Worm (Caenorhabditis elegans) whole organism, young adult: Measurements from ENCODE around the gene Y67D8C.6.

Experiments
- B0019.2 ChIP-seq: fragments of 200-800 bp; sonication (Bioruptor generic); conservative IDR thresholded peaks from 2 replicates; pipeline ENCODE4 v1.3.6; 2022; ENCODE audit warnings: missing genetic modification reagents, missing genetic modification characterization, missing compliant biosample characterization
- B0035.1 ChIP-seq: sonication (generic microtip); optimal IDR thresholded peaks from 2 replicates; lab custom pipeline; 2016; ENCODE audit warnings: missing genetic modification characterization, mild to moderate bottlenecking, missing compliant biosample characterization, missing genotype, missing genetic modification reagents
- B0261.1 ChIP-seq: sonication (generic microtip); optimal IDR thresholded peaks from 2 replicates; lab custom pipeline; 2016; ENCODE audit warnings: mild to moderate bottlenecking, missing genetic modification characterization, moderate library complexity, missing compliant biosample characterization
- F33H1.4 ChIP-seq: fragments of 200-800 bp; sonication (Bioruptor generic); IDR thresholded peaks from 2 replicates; pipeline ENCODE4 v1.3.6; 2022; ENCODE audit warnings: missing genetic modification reagents, missing genetic modification characterization, missing compliant biosample characterization
- F37B4.10 ChIP-seq: fragments of 200-800 bp; sonication (Bioruptor generic); IDR thresholded peaks from 2 replicates; pipeline ENCODE4 v1.3.6; 2022; ENCODE audit warnings: missing genetic modification characterization, missing compliant biosample characterization
- F39B2.1 ChIP-seq: fragments of 200-800 bp; sonication (Bioruptor generic); IDR thresholded peaks from 2 replicates; pipeline ENCODE4 v1.3.6; 2022; ENCODE audit warnings: missing genetic modification reagents, missing genetic modification characterization, missing compliant biosample characterization
- F52B5.7 ChIP-seq: sonication (generic microtip); optimal IDR thresholded peaks from 2 replicates; lab custom pipeline; 2016; ENCODE audit warnings: mild to moderate bottlenecking, missing genetic modification characterization, missing compliant biosample characterization
- F57A8.1 ChIP-seq: fragments of 200-800 bp; sonication (Bioruptor generic); optimal IDR thresholded peaks from 2 replicates; lab custom pipeline; 2018; ENCODE audit warnings: mild to moderate bottlenecking, missing genetic modification characterization, moderate library complexity, missing compliant biosample characterization
- K11D2.4 ChIP-seq: fragments of 200-800 bp; sonication (Bioruptor generic); IDR thresholded peaks from 2 replicates; pipeline ENCODE4 v1.3.6; 2022; ENCODE audit warnings: missing genetic modification reagents, missing genetic modification characterization, missing compliant biosample characterization
- T07F8.4 ChIP-seq: sonication (generic microtip); optimal IDR thresholded peaks from 2 replicates; lab custom pipeline; 2016; ENCODE audit warnings: mild to moderate bottlenecking, missing genetic modification characterization, moderate library complexity, missing compliant biosample characterization
- T26A5.8 ChIP-seq: sonication (generic microtip); optimal IDR thresholded peaks from 2 replicates; lab custom pipeline; 2016; ENCODE audit warnings: missing genetic modification characterization, missing compliant biosample characterization
- Y53F4B.3 ChIP-seq: fragments of 200-800 bp; sonication (Bioruptor generic); IDR thresholded peaks from 2 replicates; pipeline ENCODE4 v1.3.6; 2022; ENCODE audit warnings: missing genetic modification reagents, missing genetic modification characterization, missing compliant biosample characterization
- aptf-2 ChIP-seq: fragments of 200-800 bp; sonication (Bioruptor generic); conservative IDR thresholded peaks from 2 replicates; pipeline ENCODE4 v1.3.6; 2022; ENCODE audit warnings: missing genetic modification reagents, missing genetic modification characterization, missing compliant biosample characterization
- atf-7 ChIP-seq: sonication (generic microtip); optimal IDR thresholded peaks from 2 replicates; lab custom pipeline; 2017; ENCODE audit warnings: mild to moderate bottlenecking, missing genetic modification characterization, missing compliant biosample characterization
- attf-5 ChIP-seq: fragments of 200-800 bp; sonication (Bioruptor generic); optimal IDR thresholded peaks from 2 replicates; lab custom pipeline; 2018; ENCODE audit warnings: mild to moderate bottlenecking, missing genetic modification characterization, missing compliant biosample characterization
- cebp-1 ChIP-seq, 2 experiments: fragments of 200-800 bp in 1 of 2; sonication (Bioruptor generic) in 1 of 2; sonication (generic microtip) in 1 of 2; IDR thresholded peaks in 1 of 2; optimal IDR thresholded peaks in 1 of 2; 2 replicates each; pipeline versions ENCODE4 v1.3.6 to Lab custom; 2017 to 2022; ENCODE audit warnings: missing compliant biosample characterization in 2 of 2, missing genetic modification characterization in 2 of 2, mild to moderate bottlenecking in 1 of 2, missing genetic modification reagents in 1 of 2, moderate library complexity in 1 of 2
- chd-7 ChIP-seq: sonication (generic microtip); optimal IDR thresholded peaks from 2 replicates; lab custom pipeline; 2016; ENCODE audit warnings: mild to moderate bottlenecking, missing genetic modification characterization, moderate library complexity, missing compliant biosample characterization
- die-1 ChIP-seq: sonication (generic microtip); optimal IDR thresholded peaks from 2 replicates; lab custom pipeline; 2016; ENCODE audit warnings: missing genotype, mild to moderate bottlenecking, missing genetic modification characterization, missing compliant biosample characterization
- efl-1 ChIP-seq: fragments of 150-350 bp; optimal IDR thresholded peaks from 2 replicates; lab custom pipeline; 2014; ENCODE audit warnings: missing biosample characterization, missing genetic modification reagents, missing genetic modification characterization
- egrh-3 ChIP-seq: fragments of 200-800 bp; sonication (Bioruptor generic); IDR thresholded peaks from 2 replicates; pipeline ENCODE4 v1.3.6; 2022; ENCODE audit warnings: missing genetic modification reagents, missing genetic modification characterization, missing compliant biosample characterization
- ekl-4 ChIP-seq: fragments of 200-800 bp; sonication (Bioruptor generic); IDR thresholded peaks from 2 replicates; pipeline ENCODE4 v1.3.6; 2022; ENCODE audit warnings: missing genetic modification reagents, missing genetic modification characterization, missing compliant biosample characterization
- hlh-12 ChIP-seq: sonication (generic microtip); optimal IDR thresholded peaks from 2 replicates; lab custom pipeline; 2016; ENCODE audit warnings: missing genetic modification characterization, missing compliant biosample characterization
- hmg-1.2 ChIP-seq: fragments of 200-800 bp; sonication (Bioruptor generic); IDR thresholded peaks from 2 replicates; pipeline ENCODE4 v1.3.6; 2022; ENCODE audit warnings: missing genetic modification reagents, missing genetic modification characterization, missing compliant biosample characterization
- let-607 ChIP-seq, 2 experiments: fragments of 200-800 bp in 1 of 2; sonication (Bioruptor generic) in 1 of 2; sonication (generic microtip) in 1 of 2; optimal IDR thresholded peaks; 2 replicates each; lab custom pipeline; 2016 to 2018; ENCODE audit warnings: mild to moderate bottlenecking in 2 of 2, missing compliant biosample characterization in 2 of 2, missing genetic modification characterization in 2 of 2, moderate library complexity in 2 of 2, missing genotype in 1 of 2
- lir-1 ChIP-seq: fragments of 200-800 bp; sonication (Bioruptor generic); conservative IDR thresholded peaks from 2 replicates; pipeline ENCODE4 v1.3.6; 2022; ENCODE audit warnings: missing genetic modification reagents, missing genetic modification characterization, missing compliant biosample characterization
- lsl-1 ChIP-seq: fragments of 200-800 bp; sonication (Bioruptor generic); optimal IDR thresholded peaks from 2 replicates; lab custom pipeline; 2018; ENCODE audit warnings: mild to moderate bottlenecking, missing genetic modification characterization, moderate library complexity, missing compliant biosample characterization
- madf-3 ChIP-seq: fragments of 200-800 bp; sonication (Bioruptor generic); IDR thresholded peaks from 2 replicates; pipeline ENCODE4 v1.3.6; 2022; ENCODE audit warnings: missing genetic modification reagents, missing genetic modification characterization, missing compliant biosample characterization
- mcd-1 ChIP-seq: fragments of 200-800 bp; sonication (Bioruptor generic); IDR thresholded peaks from 2 replicates; pipeline ENCODE4 v1.3.6; 2022; ENCODE audit warnings: missing genetic modification reagents, missing genetic modification characterization, missing compliant biosample characterization
- mxl-1 ChIP-seq: sonication (generic microtip); optimal IDR thresholded peaks from 2 replicates; lab custom pipeline; 2016; ENCODE audit warnings: missing genetic modification characterization, missing compliant biosample characterization
- nfyb-1 ChIP-seq: fragments of 200-800 bp; sonication (Bioruptor generic); IDR thresholded peaks from 2 replicates; pipeline ENCODE4 v1.3.6; 2022; ENCODE audit warnings: missing genetic modification reagents, missing genetic modification characterization, missing compliant biosample characterization
- nhr-120 ChIP-seq: fragments of 200-800 bp; sonication (Bioruptor generic); IDR thresholded peaks from 2 replicates; pipeline ENCODE4 v1.3.6; 2022; ENCODE audit warnings: missing genetic modification characterization, missing compliant biosample characterization
- pha-4 ChIP-seq: fragments of 150-350 bp; sonication (generic microtip); optimal IDR thresholded peaks from 2 replicates; lab custom pipeline; 2014; ENCODE audit warnings: missing biosample characterization, missing genetic modification reagents, missing genetic modification characterization
- sdz-38 ChIP-seq: sonication (generic microtip); optimal IDR thresholded peaks from 2 replicates; lab custom pipeline; 2016; ENCODE audit warnings: missing genotype, missing genetic modification characterization, missing compliant biosample characterization
- sea-2 ChIP-seq: fragments of 200-800 bp; sonication (Bioruptor generic); IDR thresholded peaks from 2 replicates; pipeline ENCODE4 v1.3.6; 2022; ENCODE audit warnings: missing genetic modification characterization, missing compliant biosample characterization
- snpc-3.4 ChIP-seq: sonication (generic microtip); optimal IDR thresholded peaks from 2 replicates; lab custom pipeline; 2017; ENCODE audit warnings: missing genetic modification characterization, mild to moderate bottlenecking, missing compliant biosample characterization, antibody characterized with exemption, moderate library complexity, missing genotype, missing genetic modification reagents
- sptf-2 ChIP-seq: fragments of 200-800 bp; sonication (Bioruptor generic); optimal IDR thresholded peaks from 2 replicates; lab custom pipeline; 2018; ENCODE audit warnings: mild to moderate bottlenecking, missing genetic modification characterization, missing compliant biosample characterization
- unc-62 ChIP-seq: fragments of 150-350 bp; optimal IDR thresholded peaks from 2 replicates; lab custom pipeline; 2014; ENCODE audit warnings: missing biosample characterization, missing genetic modification reagents, missing genetic modification characterization
- zfh-2 ChIP-seq: fragments of 200-800 bp; sonication (Bioruptor generic); conservative IDR thresholded peaks from 2 replicates; pipeline ENCODE4 v1.3.6; 2022; ENCODE audit warnings: missing genetic modification reagents, missing genetic modification characterization, missing compliant biosample characterization
- ztf-18 ChIP-seq: sonication (generic microtip); optimal IDR thresholded peaks from 2 replicates; lab custom pipeline; 2016; ENCODE audit warnings: missing genotype, mild to moderate bottlenecking, missing genetic modification characterization, missing compliant biosample characterization
- ztf-28 ChIP-seq: fragments of 200-800 bp; sonication (Bioruptor generic); IDR thresholded peaks from 2 replicates; pipeline ENCODE4 v1.3.6; 2022; ENCODE audit warnings: missing genetic modification reagents, missing genetic modification characterization, missing compliant biosample characterization

The Y67D8C.6 gene

ce11 chrIV:3062936-3063439 lies at the start of gene Y67D8C.6:
Gene Y67D8C.6, minus strand, starts transcription at chrIV:3063389.
- no peak for TF ChIP-seq ztf-28 (GFP tag; lab: Robert Waterston, UW)
- TF ChIP-seq B0019.2 (GFP tag; lab: Robert Waterston, UW): no peak
- TF ChIP-seq aptf-2: no peak
- peak; percentile 84 for TF ChIP-seq zfh-2 (GFP tag; lab: Robert Waterston, UW)
- TF ChIP-seq Y53F4B.3 (GFP tag; lab: Robert Waterston, UW): no peak
- 0 out of 2 replicates have a peak, but pooled peaks have one; percentile 19 for TF ChIP-seq mcd-1 (GFP tag; lab: Robert Waterston, UW)
- TF ChIP-seq T07F8.4 (tag; lab: Kevin White, UChicago): no peak
- peak; percentile 72; the same call in 1 of the 2 replicates for TF ChIP-seq egrh-3 (GFP tag; lab: Robert Waterston, UW)

ce11 chrIV:3101208-3101607 lies 38.0 kb upstream of the Y67D8C.6 start:
- TF ChIP-seq pha-4 (tag; lab: Kevin White, UChicago) (no peak), sea-2 (GFP tag; lab: Robert Waterston, UW) (no peak), B0035.1 (tag; lab: Kevin White, UChicago) (no peak), T26A5.8 (tag; lab: Kevin White, UChicago) (no peak), atf-7 (tag; lab: Kevin White, UChicago) (no peak), sdz-38 (tag; lab: Kevin White, UChicago) (no peak), K11D2.4 (GFP tag; lab: Robert Waterston, UW) (no peak), F52B5.7 (tag; lab: Kevin White, UChicago) (no peak), F33H1.4 (no peak), cebp-1 (GFP tag; IDR thresholded peaks at IDR 0.05; lab: Robert Waterston, UW) (no peak), cebp-1 (tag; optimal IDR thresholded peaks at IDR 0.05; lab: Kevin White, UChicago) (no peak)
- TF ChIP-seq, all 124 proteins: peak for 0

ce11 chrIV:3097019-3097418 lies 33.8 kb upstream of the Y67D8C.6 start:
- peak; percentile 56; the same call in 1 of the 2 replicates for TF ChIP-seq hmg-1.2 (GFP tag; lab: Robert Waterston, UW)
- TF ChIP-seq ekl-4 (GFP tag; lab: Robert Waterston, UW): no peak
- no peak for TF ChIP-seq ztf-18 (tag; lab: Kevin White, UChicago)

- TF ChIP-seq mxl-1: no peak
- no peak for TF ChIP-seq B0261.1 (tag; lab: Kevin White, UChicago)
Observed at ce11 chrIV:3095995-3096544, 32.9 kb upstream of the Y67D8C.6 start.

DNA sequence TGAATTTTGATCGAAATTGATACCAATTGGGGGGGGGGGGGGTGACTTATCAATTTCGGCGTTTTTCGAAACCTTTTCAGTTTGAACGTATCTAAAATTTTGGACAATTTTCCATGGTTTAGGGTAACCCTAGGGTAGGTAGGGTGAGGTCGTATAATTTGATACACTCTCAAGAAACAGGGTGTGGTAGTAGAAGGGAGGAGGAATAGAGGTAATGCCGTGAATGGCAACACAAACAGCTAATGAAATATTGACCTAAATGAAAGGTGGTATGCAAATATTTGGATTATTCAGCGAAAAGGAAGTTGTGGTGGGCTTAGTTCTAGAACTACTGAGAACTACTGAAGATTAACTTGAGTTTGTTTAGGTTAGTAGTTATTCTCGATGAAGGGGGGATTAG lies 29.8 kb upstream of the Y67D8C.6 start:
- TF ChIP-seq pha-4 (tag; lab: Kevin White, UChicago) (no peak), hlh-12 (no peak), die-1 (tag; lab: Kevin White, UChicago) (no peak), efl-1 (GFP tag; lab: Kevin White, UChicago) (no peak), attf-5 (GFP tag; lab: Kevin White, UChicago) (no peak), nhr-120 (GFP tag; lab: Robert Waterston, UW) (no peak), nfyb-1 (no peak), F57A8.1 (GFP tag; lab: Kevin White, UChicago) (no peak), ztf-28 (GFP tag; lab: Robert Waterston, UW) (no peak), snpc-3.4 (tag; lab: Kevin White, UChicago) (no peak), madf-3 (GFP tag; lab: Robert Waterston, UW) (no peak), F39B2.1 (GFP tag; lab: Robert Waterston, UW) (no peak), let-607 (tag; optimal IDR thresholded peaks at IDR 0.05; lab: Kevin White, UChicago) (no peak), lsl-1 (GFP tag; lab: Kevin White, UChicago) (no peak), F37B4.10 (GFP tag; lab: Robert Waterston, UW) (no peak), chd-7 (tag; lab: Kevin White, UChicago) (no peak), cebp-1 (GFP tag; IDR thresholded peaks at IDR 0.05; lab: Robert Waterston, UW) (no peak), cebp-1 (tag; optimal IDR thresholded peaks at IDR 0.05; lab: Kevin White, UChicago) (no peak), sptf-2 (GFP tag; lab: Kevin White, UChicago) (no peak), unc-62 (GFP tag; lab: Kevin White, UChicago) (no peak), lir-1 (GFP tag; lab: Robert Waterston, UW) (no peak)
